Fruit fly (Drosophila melanogaster): ENCODE measurements around the gene CG2924.

DNA sequence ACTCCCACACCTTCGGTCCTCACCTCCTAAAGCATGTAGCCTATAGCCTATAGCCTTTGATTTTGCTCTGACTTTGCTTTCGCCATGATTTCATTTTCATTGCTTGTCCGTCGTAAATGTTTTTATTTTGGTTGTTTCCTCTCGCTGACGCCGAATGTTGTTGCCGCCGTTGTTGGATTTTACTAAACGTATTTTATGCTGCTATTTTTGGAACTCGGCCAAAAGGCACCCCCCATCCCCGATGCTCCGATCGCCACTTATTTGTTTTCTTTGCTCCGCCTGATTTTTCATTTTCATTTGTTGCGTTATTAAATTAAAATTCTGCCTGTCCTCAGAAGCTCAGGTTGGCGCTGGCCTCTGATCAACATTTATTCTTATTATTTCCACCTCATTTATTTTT lies 51.3 kb downstream of the CG2924 start:
- TF ChIP-seq CG33017 (tag; optimal IDR thresholded peaks at IDR 0.05) = no peak
- no peak for TF ChIP-seq Mnt (GFP tag; optimal IDR thresholded peaks at IDR 0.05)
- TF ChIP-seq CG7045 (GFP tag; optimal IDR thresholded peaks at IDR 0.05) = no peak
- no peak for TF ChIP-seq Clk (GFP tag; optimal IDR thresholded peaks at IDR 0.05)
- no peak for TF ChIP-seq pad (GFP tag; optimal IDR thresholded peaks at IDR 0.05)
- no peak for TF ChIP-seq kay (GFP tag; ENCODE audit: borderline replicate concordance)
- no peak for TF ChIP-seq CG14711 (tag; optimal IDR thresholded peaks at IDR 0.05)
- no peak for TF ChIP-seq CG5204 (GFP tag; optimal IDR thresholded peaks at IDR 0.05)
- TF ChIP-seq toe (GFP tag; optimal IDR thresholded peaks at IDR 0.05) = no peak
- TF ChIP-seq bab1 (GFP tag; optimal IDR thresholded peaks at IDR 0.05) = no peak
- no peak for TF ChIP-seq CG1620 (GFP tag; optimal IDR thresholded peaks at IDR 0.05)
- no peak for TF ChIP-seq Crg-1 (GFP tag; optimal IDR thresholded peaks at IDR 0.05)
- TF ChIP-seq cnc (optimal IDR thresholded peaks at IDR 0.05) = no peak
